Fruit fly (Drosophila melanogaster) S2 (cell line): ENCODE data around the gene CG11617.

Experiments
- CG8478 ChIP-seq: fragments of >200 bp; optimal IDR thresholded peaks from 2 replicates; lab custom pipeline; 2018
- CTCF ChIP-seq, 2 experiments: fragments of >200 bp; optimal IDR thresholded peaks; 2 replicates each; lab custom pipeline; 2018

CG11617 gene

DNA sequence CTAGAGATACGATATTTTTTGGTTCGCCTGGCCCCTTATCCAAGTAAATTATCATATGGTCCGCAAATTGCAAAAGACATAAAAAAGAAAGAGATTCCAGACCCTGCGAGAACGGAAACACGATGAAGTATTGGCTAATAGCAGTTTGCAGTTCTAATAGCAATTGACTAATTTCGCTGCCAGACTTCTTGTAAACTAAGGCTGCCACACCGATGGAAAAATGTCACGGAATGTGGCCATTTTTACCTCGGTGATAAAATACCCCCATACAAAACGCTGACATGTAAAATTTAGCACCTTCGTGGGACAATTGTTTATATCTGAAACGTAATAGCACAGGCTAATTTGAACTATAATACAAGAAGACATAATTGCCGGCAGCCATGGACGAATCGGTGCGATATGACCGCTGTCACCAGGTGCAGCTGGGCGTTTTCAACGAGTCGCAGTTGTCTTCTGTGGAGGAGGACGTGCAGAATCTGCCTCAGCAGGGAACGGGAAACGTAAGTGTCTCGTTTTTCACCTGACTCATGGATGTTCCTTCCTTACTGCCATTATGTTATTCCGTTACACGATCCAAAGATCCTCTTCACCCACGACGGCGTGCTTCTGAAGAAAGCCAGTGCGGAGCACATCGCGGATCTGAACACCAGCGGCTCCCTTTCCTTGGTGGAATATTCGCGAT lies at the start of gene CG11617, which contains the start of gene Tbc1d15-17:
Gene CG11617, minus strand, starts transcription at position 169 of the 685 bp plus-strand sequence.
Gene Tbc1d15-17, plus strand, starts transcription at position 51 of the 685 bp plus-strand sequence.
- TF ChIP-seq CTCF (optimal IDR thresholded peaks at IDR 0.05; lab: Kevin White, UChicago) (peak; percentile 21 to 57), CG8478 (lab: Kevin White, UChicago) (no peak)

DNA sequence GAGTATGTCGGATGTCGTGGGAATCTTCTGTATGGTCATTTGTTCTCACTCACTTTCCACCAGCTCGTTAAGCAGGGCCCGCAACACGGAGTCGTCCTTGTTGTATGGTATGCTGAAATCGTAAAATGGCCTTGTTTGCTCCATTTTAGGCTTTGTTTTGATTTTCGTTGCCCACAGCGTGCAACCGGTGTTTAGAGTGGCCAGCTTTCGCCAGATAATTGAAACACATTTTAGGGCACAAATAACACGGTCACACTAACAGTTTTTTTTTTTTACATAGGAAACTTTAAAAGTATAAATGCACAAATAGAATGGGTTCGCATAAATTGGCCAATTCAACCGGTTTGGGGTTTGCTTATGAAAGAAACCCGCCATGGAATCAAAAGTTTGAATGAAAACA lies 45.1 kb upstream of the CG11617 start, which contains the start of gene Rpp30:
Gene Rpp30, minus strand, starts transcription at position 200 of the 400 bp plus-strand sequence.
- no peak for TF ChIP-seq CG8478 (lab: Kevin White, UChicago)
- TF ChIP-seq CTCF (optimal IDR thresholded peaks at IDR 0.05; lab: Kevin White, UChicago): peak in 1 of 2 experiments; percentile 21

DNA sequence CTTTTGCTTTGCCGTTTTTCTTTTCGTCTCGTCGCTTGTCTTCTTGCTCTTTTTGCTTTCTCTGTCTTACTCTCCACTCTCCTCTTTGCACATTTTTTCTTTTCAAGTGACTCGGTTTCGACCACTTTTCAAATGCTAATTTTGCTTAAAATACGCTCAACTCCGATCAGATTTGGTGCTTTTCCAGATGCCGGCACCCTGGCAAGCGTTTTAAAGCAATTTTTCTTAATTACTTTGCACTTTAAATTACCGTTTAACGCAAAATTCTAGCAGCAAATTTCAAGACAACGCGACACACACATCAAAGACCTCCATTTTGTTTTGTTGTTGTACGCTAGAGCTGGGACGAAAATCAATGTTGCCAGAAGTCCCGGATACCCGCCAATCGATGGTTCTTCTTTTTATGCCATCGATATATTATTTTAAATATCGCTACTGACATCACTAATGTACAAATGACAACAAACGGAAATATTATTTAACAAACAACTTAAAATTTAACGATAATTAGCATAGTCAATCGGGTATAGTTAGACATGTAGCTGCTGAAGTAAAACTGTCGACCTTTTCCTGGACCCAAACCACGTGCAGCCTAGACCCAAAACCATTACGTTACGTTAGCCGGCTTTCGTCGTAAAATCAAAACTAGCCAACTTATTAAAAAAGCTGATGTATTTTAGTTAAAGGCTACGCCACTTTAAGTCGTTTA lies 43.6 kb upstream of the CG11617 start, which contains the start of gene kis:
Gene kis, minus strand, starts transcription at position 317 of the 709 bp plus-strand sequence.
- TF ChIP-seq CTCF (optimal IDR thresholded peaks at IDR 0.05; lab: Kevin White, UChicago) (peak; percentile 29 to 50), CG8478 (lab: Kevin White, UChicago) (no peak)

DNA sequence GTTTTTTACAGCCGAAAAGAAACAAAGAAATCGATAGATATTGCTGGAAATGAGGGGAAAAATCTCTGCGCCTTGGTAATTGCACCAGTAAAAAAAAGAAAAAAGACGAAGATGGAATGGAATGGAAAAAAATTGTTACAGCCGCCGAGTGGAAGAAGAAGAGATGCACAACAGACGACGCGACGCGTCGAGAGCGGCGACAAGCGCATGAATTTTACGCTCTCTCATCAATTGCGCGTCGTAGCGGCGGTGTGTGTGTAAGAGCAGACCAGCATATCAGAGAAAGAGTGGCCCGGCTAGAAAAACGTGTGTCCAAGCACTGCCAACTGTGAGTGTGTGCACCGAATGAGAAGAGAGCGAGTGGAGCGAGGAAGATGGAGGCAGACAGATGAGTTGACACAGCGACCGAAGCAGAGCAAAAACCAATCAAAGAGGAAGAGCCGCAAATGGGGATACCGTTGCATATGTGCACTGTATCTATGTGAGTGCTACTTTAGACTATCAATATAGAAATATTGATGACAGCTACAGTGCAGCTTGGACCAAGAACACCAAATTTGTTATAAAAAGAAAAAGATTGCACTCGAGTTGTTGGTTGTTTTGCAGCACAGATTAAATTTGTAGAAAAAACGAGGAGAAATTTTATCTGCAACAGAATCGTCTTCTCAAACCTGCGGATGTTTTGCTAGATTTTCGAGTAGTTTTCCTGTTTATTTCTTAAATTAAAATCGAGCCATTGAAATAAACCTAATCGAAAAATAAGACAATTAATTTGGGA lies 42.1 kb upstream of the CG11617 start:
- TF ChIP-seq CG8478 (lab: Kevin White, UChicago) (no peak), CTCF (optimal IDR thresholded peaks at IDR 0.05; lab: Kevin White, UChicago) (no peak)

DNA sequence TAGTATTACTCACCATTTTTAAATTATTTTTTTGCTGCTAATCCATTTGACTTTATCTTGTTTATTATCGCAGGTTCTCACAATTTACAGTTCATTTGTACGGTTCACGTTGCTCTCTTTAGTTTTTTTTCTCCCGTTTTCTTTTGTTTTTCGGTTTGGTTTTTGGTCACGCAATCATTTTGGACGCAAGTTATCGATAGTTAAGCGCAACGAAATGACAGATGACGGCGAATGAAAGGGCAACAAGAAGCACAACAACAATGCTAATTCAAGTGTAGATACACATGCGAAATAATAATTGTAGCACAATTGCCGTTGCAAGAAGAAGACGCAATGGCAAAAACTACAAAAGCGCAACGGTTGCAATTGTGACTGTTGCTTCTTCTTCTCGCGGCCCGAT lies 41.5 kb upstream of the CG11617 start:
- TF ChIP-seq CTCF (optimal IDR thresholded peaks at IDR 0.05; lab: Kevin White, UChicago): no peak
- TF ChIP-seq CG8478 (lab: Kevin White, UChicago): no peak

DNA sequence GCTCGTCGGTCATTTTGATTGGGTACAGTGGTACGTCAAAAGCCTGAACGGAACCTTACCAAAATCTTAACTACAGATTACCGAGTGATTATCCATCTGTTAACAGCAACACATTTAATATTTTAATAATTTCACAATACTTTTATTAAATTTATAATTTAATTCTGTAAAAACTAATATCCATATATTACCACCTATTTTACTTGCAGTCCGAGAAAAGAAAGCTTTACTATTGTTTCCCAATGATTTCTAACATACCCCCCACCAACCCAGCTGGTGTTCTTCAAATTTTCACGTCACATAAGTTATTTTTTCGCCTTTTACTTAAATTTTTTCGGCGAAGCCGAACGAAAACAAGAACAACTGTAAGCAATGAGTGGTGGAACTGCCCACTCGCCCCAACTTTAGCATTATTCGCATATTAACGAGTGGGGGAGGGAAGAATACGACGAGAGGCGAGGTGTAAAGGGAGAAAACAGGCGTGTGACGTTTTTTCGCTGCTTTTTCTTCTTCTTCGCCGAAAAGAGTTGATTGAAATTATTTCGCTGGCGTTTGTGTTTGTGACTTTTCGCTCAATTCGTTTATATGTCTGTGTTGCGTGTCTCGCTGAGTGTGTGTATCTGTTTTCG lies 40.9 kb upstream of the CG11617 start:
- TF ChIP-seq CG8478 (lab: Kevin White, UChicago): no peak
- TF ChIP-seq CTCF (optimal IDR thresholded peaks at IDR 0.05; lab: Kevin White, UChicago): no peak

DNA sequence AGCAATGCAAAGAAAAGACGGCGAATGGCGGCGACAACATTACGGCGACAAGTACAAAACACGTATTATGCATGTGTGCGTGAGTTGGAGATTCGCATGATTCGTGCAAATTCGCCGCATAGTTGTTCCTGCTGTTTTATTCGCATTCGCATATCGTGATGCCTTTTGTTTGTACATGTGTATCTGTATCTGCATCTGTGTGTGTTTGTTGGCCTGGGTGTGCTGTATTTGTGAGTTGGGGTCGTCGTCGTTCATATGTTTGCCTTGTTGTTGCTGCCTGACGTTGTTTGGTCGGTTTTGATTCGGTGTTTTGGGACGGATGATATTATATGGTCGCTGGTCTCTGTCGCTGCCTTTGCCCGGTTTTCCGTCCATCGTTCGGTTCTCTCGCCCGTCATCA lies 40.3 kb upstream of the CG11617 start:
- no peak for TF ChIP-seq CG8478 (lab: Kevin White, UChicago)
- no peak for TF ChIP-seq CTCF (optimal IDR thresholded peaks at IDR 0.05; lab: Kevin White, UChicago)

DNA sequence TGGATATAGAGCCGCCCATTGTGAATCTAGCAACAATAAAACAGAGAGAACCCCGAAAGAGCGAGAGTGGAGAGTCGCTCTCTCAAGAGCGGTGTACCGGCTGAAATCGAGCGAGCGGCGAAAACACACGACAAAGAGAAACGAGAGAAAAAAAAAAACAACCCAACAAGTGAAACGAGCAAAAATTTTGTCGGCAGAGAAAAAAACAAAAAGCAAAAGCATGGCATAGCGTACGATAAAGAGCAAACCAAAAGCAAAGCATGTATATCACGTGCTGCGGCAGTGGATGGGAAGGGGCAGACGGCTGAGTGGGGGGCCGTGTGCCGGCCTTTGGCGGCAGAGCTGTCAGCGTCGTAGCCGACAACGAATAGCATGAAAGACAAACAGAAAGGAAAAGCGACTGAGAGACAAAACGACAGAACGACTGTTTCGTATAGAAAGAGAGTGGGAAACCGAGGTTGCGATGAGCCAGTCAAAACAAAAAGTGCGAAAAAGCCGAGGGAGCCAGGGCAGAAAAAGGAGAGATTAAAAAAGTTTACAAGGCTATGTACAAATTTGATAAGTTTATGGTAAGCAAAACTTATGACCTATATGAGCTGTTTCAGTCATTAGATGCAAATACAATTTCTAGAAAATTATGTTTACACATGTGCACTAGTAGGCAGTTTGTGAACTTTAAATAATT lies 39.7 kb upstream of the CG11617 start:
- TF ChIP-seq CG8478 (lab: Kevin White, UChicago) (no peak), CTCF (optimal IDR thresholded peaks at IDR 0.05; lab: Kevin White, UChicago) (no peak)

DNA sequence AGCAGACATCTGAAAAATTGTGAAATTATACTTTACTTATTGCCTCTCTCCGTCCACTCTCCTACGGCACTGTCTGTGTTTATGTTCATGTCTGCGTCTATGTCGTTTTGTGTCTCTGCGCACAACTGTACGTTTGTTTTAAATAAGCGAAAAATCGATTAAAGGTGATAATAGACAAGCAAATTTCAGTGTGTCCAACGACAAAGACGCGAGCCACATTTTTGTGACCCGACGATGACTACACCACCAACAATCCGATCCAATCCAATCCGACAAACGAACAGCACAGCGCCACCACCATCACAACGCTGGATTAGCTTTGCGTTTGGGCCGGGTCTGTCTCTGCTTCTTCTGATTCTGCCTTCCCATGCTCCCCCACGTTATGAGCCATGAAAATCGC lies 37.5 kb upstream of the CG11617 start:
- TF ChIP-seq CG8478 (lab: Kevin White, UChicago): no peak
- no peak for TF ChIP-seq CTCF (optimal IDR thresholded peaks at IDR 0.05; lab: Kevin White, UChicago)

DNA sequence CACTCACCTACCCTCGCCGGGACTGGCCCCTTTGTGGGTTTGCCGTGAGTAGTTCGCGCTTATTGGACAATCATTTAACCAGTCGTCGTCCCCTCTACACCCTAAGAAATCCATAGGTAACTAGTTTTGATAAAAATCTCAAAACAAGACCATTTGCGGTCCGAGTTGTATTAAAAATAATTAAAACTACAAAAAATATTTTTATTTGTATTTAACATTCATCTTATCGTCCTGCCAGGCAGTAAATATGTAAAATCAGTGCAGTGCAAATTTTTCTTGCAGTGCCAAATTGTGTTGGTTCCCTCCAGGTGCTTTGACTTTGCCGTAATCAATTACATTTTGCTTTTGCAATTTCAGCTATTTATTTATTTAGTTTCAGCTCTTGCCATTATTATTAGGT lies 36.7 kb upstream of the CG11617 start:
- TF ChIP-seq CG8478 (lab: Kevin White, UChicago) (no peak), CTCF (optimal IDR thresholded peaks at IDR 0.05; lab: Kevin White, UChicago) (no peak)

DNA sequence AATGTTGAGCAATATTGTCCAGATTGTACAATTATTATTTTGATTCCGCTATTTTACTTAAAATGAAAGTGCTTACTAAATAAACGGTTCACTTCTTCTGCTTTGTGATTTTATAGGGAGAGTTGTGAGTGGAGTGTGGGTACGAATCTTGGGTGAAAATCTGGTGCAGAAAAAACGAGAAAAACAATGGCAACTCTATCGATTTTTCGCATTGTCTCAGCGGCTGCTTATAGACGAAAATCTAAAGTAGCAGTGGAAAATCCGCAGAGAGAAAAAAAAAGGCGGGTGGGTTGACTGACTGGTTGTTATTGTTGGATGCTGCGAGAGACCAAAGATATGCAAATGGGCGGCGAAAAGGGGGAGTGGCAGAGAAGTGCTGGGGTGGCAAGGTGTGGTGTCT lies 36.0 kb upstream of the CG11617 start:
- no peak for TF ChIP-seq CG8478 (lab: Kevin White, UChicago)
- no peak for TF ChIP-seq CTCF (optimal IDR thresholded peaks at IDR 0.05; lab: Kevin White, UChicago)

DNA sequence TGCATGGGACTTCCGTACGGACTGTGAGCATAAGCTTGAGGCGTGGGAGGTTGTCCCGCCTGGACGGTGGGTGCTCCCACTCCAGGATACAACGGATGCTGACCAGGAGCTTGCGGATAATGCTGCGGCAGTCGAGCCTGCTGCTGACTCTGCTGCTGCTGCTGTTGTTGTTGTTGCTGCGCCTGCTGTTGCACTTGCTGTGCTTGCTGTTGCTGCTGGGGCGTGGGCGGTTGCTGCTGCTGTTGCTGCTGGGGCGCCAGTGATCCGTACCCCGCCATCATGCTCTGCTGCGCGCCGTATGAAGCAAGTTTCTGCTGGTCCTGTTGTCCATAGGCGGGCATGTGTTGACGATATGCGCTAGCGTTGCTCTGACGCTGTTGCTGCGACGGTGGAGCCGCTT lies 34.3 kb upstream of the CG11617 start:
- TF ChIP-seq CG8478 (lab: Kevin White, UChicago) (no peak), CTCF (optimal IDR thresholded peaks at IDR 0.05; lab: Kevin White, UChicago) (no peak)

DNA sequence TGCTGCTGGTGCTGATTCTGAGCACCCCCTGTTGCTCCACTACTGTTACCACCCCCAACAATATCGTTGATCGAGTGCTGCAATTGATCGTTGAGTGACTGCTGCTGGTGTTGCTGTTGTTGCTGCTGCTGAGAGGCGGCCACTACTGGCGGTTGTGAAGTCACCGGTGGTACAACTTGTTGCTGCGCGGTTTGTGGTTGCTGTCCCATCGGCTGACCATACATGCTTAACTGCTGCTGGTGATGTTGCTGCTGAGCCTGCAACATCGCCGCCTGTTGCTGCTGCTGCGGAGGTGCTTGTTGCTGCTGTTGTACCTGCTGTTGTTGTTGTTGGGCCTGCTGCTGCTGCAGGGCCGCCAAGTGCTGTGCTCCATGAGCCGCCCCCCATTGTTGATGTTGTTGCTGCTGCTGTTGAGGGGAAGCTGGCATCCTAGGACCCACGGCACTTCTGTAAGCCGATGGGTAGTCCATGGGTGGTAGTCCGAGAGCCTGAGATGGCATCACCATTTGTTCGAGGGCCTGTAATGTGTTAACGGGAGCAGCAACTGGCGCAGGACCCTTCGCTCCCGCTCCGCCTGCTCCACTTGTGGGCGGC lies 33.2 kb upstream of the CG11617 start:
- no peak for TF ChIP-seq CTCF (optimal IDR thresholded peaks at IDR 0.05; lab: Kevin White, UChicago)
- TF ChIP-seq CG8478 (lab: Kevin White, UChicago): no peak
